Worm (Caenorhabditis elegans) whole organism, mixed stage, embryonic: ENCODE measurements around the gene K10D2.8.

Experiments used
- M03D4.4 ChIP-seq: sonication (generic microtip); optimal IDR thresholded peaks from 2 replicates; lab custom pipeline; 2017; ENCODE audit warnings: mild to moderate bottlenecking, missing genetic modification characterization, missing compliant biosample characterization
- blmp-1 ChIP-seq: fragments of 150-350 bp; optimal IDR thresholded peaks from 2 replicates; lab custom pipeline; 2014; ENCODE audit warnings: missing biosample characterization, missing genetic modification characterization
- ceh-83 ChIP-seq: fragments of 200-800 bp; sonication (Bioruptor generic); optimal IDR thresholded peaks from 2 replicates; lab custom pipeline; 2018; ENCODE audit warnings: mild to moderate bottlenecking, missing genetic modification characterization, missing compliant biosample characterization
- drap-1 ChIP-seq: fragments of 200-800 bp; sonication (Bioruptor generic); optimal IDR thresholded peaks from 3 replicates; lab custom pipeline; 2018; ENCODE audit warnings: mild to moderate bottlenecking, missing genetic modification characterization, missing compliant biosample characterization
- elt-3 ChIP-seq: fragments of 150-350 bp; optimal IDR thresholded peaks from 2 replicates; lab custom pipeline; 2014; ENCODE audit warnings: missing biosample characterization, missing genetic modification characterization
- ham-2 ChIP-seq: fragments of 200-800 bp; sonication (Bioruptor generic); optimal IDR thresholded peaks from 2 replicates; lab custom pipeline; 2018; ENCODE audit warnings: mild to moderate bottlenecking, missing genetic modification characterization, missing compliant biosample characterization
- nhr-12 ChIP-seq: fragments of 150-350 bp; optimal IDR thresholded peaks from 2 replicates; lab custom pipeline; 2014; ENCODE audit warnings: missing biosample characterization, missing genetic modification characterization
- nhr-28 ChIP-seq: fragments of 150-350 bp; optimal IDR thresholded peaks from 2 replicates; lab custom pipeline; 2014; ENCODE audit warnings: missing biosample characterization, missing genetic modification characterization
- nhr-76 ChIP-seq: sonication (generic microtip); optimal IDR thresholded peaks from 2 replicates; lab custom pipeline; 2017; ENCODE audit warnings: missing biosample characterization, missing genetic modification characterization
- pha-4 ChIP-seq: fragments of 150-350 bp; optimal IDR thresholded peaks from 2 replicates; lab custom pipeline; 2018; ENCODE audit warnings: missing biosample characterization, missing genetic modification reagents, missing genetic modification characterization
- snpc-4 ChIP-seq: fragments of 150-350 bp; optimal IDR thresholded peaks from 2 replicates; lab custom pipeline; 2014; ENCODE audit warnings: missing biosample characterization, missing genetic modification characterization
- ztf-11 ChIP-seq: fragments of 150-350 bp; optimal IDR thresholded peaks from 2 replicates; lab custom pipeline; 2014; ENCODE audit warnings: missing biosample characterization, missing genetic modification characterization

- TF ChIP-seq nhr-28 (tag; lab: Kevin White, UChicago) (no peak), M03D4.4 (no peak), ceh-83 (GFP tag; lab: Kevin White, UChicago) (no peak), snpc-4 (tag; lab: Kevin White, UChicago) (no peak), drap-1 (GFP tag; lab: Kevin White, UChicago) (no peak), nhr-12 (no peak), blmp-1 (tag; lab: Kevin White, UChicago) (no peak), ham-2 (GFP tag; lab: Kevin White, UChicago) (no peak), ztf-11 (tag; lab: Kevin White, UChicago) (no peak), elt-3 (tag; lab: Kevin White, UChicago) (no peak), nhr-76 (no peak), pha-4 (no peak)
Measured at ce11 chrIII:5221820-5222219, 33.3 kb downstream of the K10D2.8 start.
